Worm (Caenorhabditis elegans) whole organism, young adult: ENCODE results near the gene W03A5.1.

ENCODE experiments used
- B0035.1 ChIP-seq: sonication (generic microtip); optimal IDR thresholded peaks from 2 replicates; lab custom pipeline; 2016; ENCODE audit warnings: missing genetic modification characterization, mild to moderate bottlenecking, missing compliant biosample characterization, missing genotype, missing genetic modification reagents
- C06A6.2 ChIP-seq: fragments of 200-800 bp; sonication (Bioruptor generic); conservative IDR thresholded peaks from 2 replicates; pipeline ENCODE4 v1.3.6; 2022; ENCODE audit warnings: missing genetic modification characterization, missing compliant biosample characterization
- D2030.7 ChIP-seq: fragments of 200-800 bp; sonication (Bioruptor generic); IDR thresholded peaks from 2 replicates; pipeline ENCODE4 v1.3.6; 2022; ENCODE audit warnings: missing genetic modification reagents, missing genetic modification characterization, missing compliant biosample characterization
- F10E7.11 ChIP-seq: sonication (generic microtip); optimal IDR thresholded peaks from 2 replicates; lab custom pipeline; 2017; ENCODE audit warnings: mild to moderate bottlenecking, missing genetic modification characterization, moderate library complexity, missing compliant biosample characterization
- F23B12.7 ChIP-seq: sonication (generic microtip); optimal IDR thresholded peaks from 2 replicates; lab custom pipeline; 2017; ENCODE audit warnings: missing genetic modification characterization, mild to moderate bottlenecking, missing compliant biosample characterization, antibody characterized with exemption, moderate library complexity; ENCODE audit not compliant: insufficient read depth
- F37B4.10 ChIP-seq: fragments of 200-800 bp; sonication (Bioruptor generic); IDR thresholded peaks from 2 replicates; pipeline ENCODE4 v1.3.6; 2022; ENCODE audit warnings: missing genetic modification characterization, missing compliant biosample characterization
- F55B11.4 ChIP-seq: sonication (generic microtip); optimal IDR thresholded peaks from 2 replicates; lab custom pipeline; 2016; ENCODE audit warnings: missing compliant biosample characterization, missing genetic modification characterization, borderline replicate concordance; ENCODE audit not compliant: insufficient read depth
- F57A8.1 ChIP-seq: fragments of 200-800 bp; sonication (Bioruptor generic); optimal IDR thresholded peaks from 2 replicates; lab custom pipeline; 2018; ENCODE audit warnings: mild to moderate bottlenecking, missing genetic modification characterization, moderate library complexity, missing compliant biosample characterization
- K11D2.4 ChIP-seq: fragments of 200-800 bp; sonication (Bioruptor generic); IDR thresholded peaks from 2 replicates; pipeline ENCODE4 v1.3.6; 2022; ENCODE audit warnings: missing genetic modification reagents, missing genetic modification characterization, missing compliant biosample characterization
- T26A5.8 ChIP-seq: sonication (generic microtip); optimal IDR thresholded peaks from 2 replicates; lab custom pipeline; 2016; ENCODE audit warnings: missing genetic modification characterization, missing compliant biosample characterization
- Y56A3A.18 ChIP-seq: fragments of 200-800 bp; sonication (Bioruptor generic); IDR thresholded peaks from 2 replicates; pipeline ENCODE4 v1.3.6; 2022; ENCODE audit warnings: missing genetic modification reagents, missing genetic modification characterization, missing compliant biosample characterization
- aptf-2 ChIP-seq: fragments of 200-800 bp; sonication (Bioruptor generic); conservative IDR thresholded peaks from 2 replicates; pipeline ENCODE4 v1.3.6; 2022; ENCODE audit warnings: missing genetic modification reagents, missing genetic modification characterization, missing compliant biosample characterization
- aptf-3 ChIP-seq: fragments of 200-800 bp; sonication (Bioruptor generic); IDR thresholded peaks from 2 replicates; pipeline ENCODE4 v1.3.6; 2022; ENCODE audit warnings: missing genetic modification characterization, missing compliant biosample characterization
- attf-5 ChIP-seq: fragments of 200-800 bp; sonication (Bioruptor generic); optimal IDR thresholded peaks from 2 replicates; lab custom pipeline; 2018; ENCODE audit warnings: mild to moderate bottlenecking, missing genetic modification characterization, missing compliant biosample characterization
- attf-6 ChIP-seq: fragments of 200-800 bp; sonication (Bioruptor generic); IDR thresholded peaks from 2 replicates; pipeline ENCODE4 v1.3.6; 2022; ENCODE audit warnings: missing genetic modification reagents, missing genetic modification characterization, missing compliant biosample characterization
- bed-1 ChIP-seq: fragments of 200-800 bp; sonication (Bioruptor generic); IDR thresholded peaks from 2 replicates; pipeline ENCODE4 v1.3.6; 2022; ENCODE audit warnings: missing genetic modification reagents, missing genetic modification characterization, missing compliant biosample characterization
- cebp-2 ChIP-seq: fragments of 200-800 bp; sonication (Bioruptor generic); IDR thresholded peaks from 2 replicates; pipeline ENCODE4 v1.3.6; 2022; ENCODE audit warnings: missing genetic modification characterization, missing compliant biosample characterization
- ceh-100 ChIP-seq: fragments of 200-800 bp; sonication (Bioruptor generic); IDR thresholded peaks from 2 replicates; pipeline ENCODE4 v1.3.6; 2022; ENCODE audit warnings: missing genetic modification reagents, missing genetic modification characterization, missing compliant biosample characterization
- ceh-91 ChIP-seq: fragments of 200-800 bp; sonication (Bioruptor generic); IDR thresholded peaks from 2 replicates; pipeline ENCODE4 v1.3.6; 2022; ENCODE audit warnings: missing genetic modification reagents, missing genetic modification characterization, missing compliant biosample characterization
- die-1 ChIP-seq: sonication (generic microtip); optimal IDR thresholded peaks from 2 replicates; lab custom pipeline; 2016; ENCODE audit warnings: missing genotype, mild to moderate bottlenecking, missing genetic modification characterization, missing compliant biosample characterization
- dpl-1 ChIP-seq: fragments of 150-350 bp; optimal IDR thresholded peaks from 2 replicates; lab custom pipeline; 2014; ENCODE audit warnings: missing biosample characterization, missing genetic modification reagents, missing genetic modification characterization
- efl-1 ChIP-seq: fragments of 150-350 bp; optimal IDR thresholded peaks from 2 replicates; lab custom pipeline; 2014; ENCODE audit warnings: missing biosample characterization, missing genetic modification reagents, missing genetic modification characterization
- egl-44 ChIP-seq: fragments of 200-800 bp; sonication (Bioruptor generic); IDR thresholded peaks from 2 replicates; pipeline ENCODE4 v1.3.6; 2022; ENCODE audit warnings: missing genetic modification reagents, missing genetic modification characterization, missing compliant biosample characterization
- ekl-4 ChIP-seq: fragments of 200-800 bp; sonication (Bioruptor generic); IDR thresholded peaks from 2 replicates; pipeline ENCODE4 v1.3.6; 2022; ENCODE audit warnings: missing genetic modification reagents, missing genetic modification characterization, missing compliant biosample characterization
- gei-17 ChIP-seq: fragments of 200-800 bp; sonication (Bioruptor generic); optimal IDR thresholded peaks from 2 replicates; lab custom pipeline; 2018; ENCODE audit warnings: mild to moderate bottlenecking, missing genetic modification characterization, missing compliant biosample characterization
- hlh-26 ChIP-seq: fragments of 200-800 bp; sonication (Bioruptor generic); conservative IDR thresholded peaks from 2 replicates; pipeline ENCODE4 v1.3.6; 2022; ENCODE audit warnings: missing genetic modification reagents, missing genetic modification characterization, missing compliant biosample characterization
- hmg-1.2 ChIP-seq: fragments of 200-800 bp; sonication (Bioruptor generic); IDR thresholded peaks from 2 replicates; pipeline ENCODE4 v1.3.6; 2022; ENCODE audit warnings: missing genetic modification reagents, missing genetic modification characterization, missing compliant biosample characterization
- hsf-1 ChIP-seq: fragments of 200-800 bp; sonication (Bioruptor generic); IDR thresholded peaks from 2 replicates; pipeline ENCODE4 v1.3.6; 2022; ENCODE audit warnings: missing genetic modification reagents, missing genetic modification characterization, missing compliant biosample characterization
- lag-1 ChIP-seq: fragments of 200-800 bp; sonication (Bioruptor generic); IDR thresholded peaks from 2 replicates; pipeline ENCODE4 v1.3.6; 2022; ENCODE audit warnings: missing genetic modification reagents, missing genetic modification characterization, missing compliant biosample characterization
- lin-54 ChIP-seq: fragments of 200-800 bp; sonication (Bioruptor generic); optimal IDR thresholded peaks from 2 replicates; lab custom pipeline; 2018; ENCODE audit warnings: mild to moderate bottlenecking, missing genetic modification characterization, missing compliant biosample characterization
- lir-1 ChIP-seq: fragments of 200-800 bp; sonication (Bioruptor generic); conservative IDR thresholded peaks from 2 replicates; pipeline ENCODE4 v1.3.6; 2022; ENCODE audit warnings: missing genetic modification reagents, missing genetic modification characterization, missing compliant biosample characterization
- lsl-1 ChIP-seq: fragments of 200-800 bp; sonication (Bioruptor generic); optimal IDR thresholded peaks from 2 replicates; lab custom pipeline; 2018; ENCODE audit warnings: mild to moderate bottlenecking, missing genetic modification characterization, moderate library complexity, missing compliant biosample characterization
- madf-3 ChIP-seq: fragments of 200-800 bp; sonication (Bioruptor generic); IDR thresholded peaks from 2 replicates; pipeline ENCODE4 v1.3.6; 2022; ENCODE audit warnings: missing genetic modification reagents, missing genetic modification characterization, missing compliant biosample characterization
- madf-6 ChIP-seq: fragments of 200-800 bp; sonication (Bioruptor generic); IDR thresholded peaks from 2 replicates; pipeline ENCODE4 v1.3.6; 2022; ENCODE audit warnings: missing genetic modification reagents, missing genetic modification characterization, missing compliant biosample characterization
- madf-8 ChIP-seq: fragments of 200-800 bp; sonication (Bioruptor generic); conservative IDR thresholded peaks from 2 replicates; pipeline ENCODE4 v1.3.6; 2022; ENCODE audit warnings: missing genetic modification reagents, missing genetic modification characterization, missing compliant biosample characterization
- mcd-1 ChIP-seq: fragments of 200-800 bp; sonication (Bioruptor generic); IDR thresholded peaks from 2 replicates; pipeline ENCODE4 v1.3.6; 2022; ENCODE audit warnings: missing genetic modification reagents, missing genetic modification characterization, missing compliant biosample characterization
- nfya-2 ChIP-seq: fragments of 200-800 bp; sonication (Bioruptor generic); IDR thresholded peaks from 2 replicates; pipeline ENCODE4 v1.3.6; 2022; ENCODE audit warnings: missing genetic modification reagents, missing genetic modification characterization, missing compliant biosample characterization
- nhr-80 ChIP-seq: sonication (generic microtip); optimal IDR thresholded peaks from 2 replicates; lab custom pipeline; 2016; ENCODE audit warnings: missing genetic modification characterization, missing compliant biosample characterization
- rec-8 ChIP-seq, 2 experiments: sonication (generic microtip); optimal IDR thresholded peaks; 2 replicates each; lab custom pipeline; 2016; ENCODE audit warnings: mild to moderate bottlenecking in 2 of 2, missing genetic modification characterization in 2 of 2, missing genetic modification reagents in 2 of 2, missing genotype in 2 of 2, missing biosample characterization in 1 of 2, missing compliant biosample characterization in 1 of 2, moderate library complexity in 1 of 2
- snpc-1.1 ChIP-seq: sonication (generic microtip); optimal IDR thresholded peaks from 2 replicates; lab custom pipeline; 2017; ENCODE audit warnings: missing genetic modification characterization, mild to moderate bottlenecking, missing compliant biosample characterization, antibody characterized with exemption, moderate library complexity, missing genotype, missing genetic modification reagents; ENCODE audit not compliant: insufficient read depth
- tlf-1 ChIP-seq: fragments of 200-800 bp; sonication (Bioruptor generic); optimal IDR thresholded peaks from 2 replicates; lab custom pipeline; 2018; ENCODE audit warnings: mild to moderate bottlenecking, missing genetic modification characterization, missing compliant biosample characterization
- xnd-1 ChIP-seq: sonication (generic microtip); optimal IDR thresholded peaks from 2 replicates; lab custom pipeline; 2016; ENCODE audit warnings: missing genotype, missing genetic modification reagents, missing genetic modification characterization, missing compliant biosample characterization
- ztf-22 ChIP-seq: fragments of 200-800 bp; sonication (Bioruptor generic); optimal IDR thresholded peaks from 2 replicates; lab custom pipeline; 2018; ENCODE audit warnings: mild to moderate bottlenecking, missing genetic modification characterization, moderate library complexity, missing compliant biosample characterization
- ztf-28 ChIP-seq: fragments of 200-800 bp; sonication (Bioruptor generic); IDR thresholded peaks from 2 replicates; pipeline ENCODE4 v1.3.6; 2022; ENCODE audit warnings: missing genetic modification reagents, missing genetic modification characterization, missing compliant biosample characterization

The W03A5.1 gene

DNA sequence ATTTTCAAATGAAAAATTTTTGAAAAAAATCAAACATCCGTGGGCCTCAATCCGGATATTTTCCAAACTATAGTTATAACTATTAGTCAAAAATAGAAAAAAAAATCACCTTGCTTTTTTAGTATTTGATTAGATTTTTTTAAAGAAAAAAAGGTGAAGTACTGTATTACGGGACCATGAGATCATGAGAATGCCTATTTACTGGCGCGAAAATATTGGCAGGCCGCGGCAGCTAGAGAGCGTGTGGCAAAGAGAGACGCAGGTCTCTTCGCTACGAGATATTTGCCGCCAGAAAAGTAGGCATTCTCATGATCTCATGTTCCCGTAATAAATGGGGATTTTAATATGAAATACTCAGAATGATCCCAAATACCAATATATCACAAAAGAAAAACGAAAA is 2.7 kb upstream of the W03A5.1 start:
- TF ChIP-seq nfya-2 (no peak), hmg-1.2 (GFP tag; lab: Robert Waterston, UW) (peak; percentile 53; the same call in 1 of the 2 replicates), lag-1 (GFP tag; lab: Robert Waterston, UW) (no peak), tlf-1 (GFP tag; lab: Kevin White, UChicago) (no peak)

DNA sequence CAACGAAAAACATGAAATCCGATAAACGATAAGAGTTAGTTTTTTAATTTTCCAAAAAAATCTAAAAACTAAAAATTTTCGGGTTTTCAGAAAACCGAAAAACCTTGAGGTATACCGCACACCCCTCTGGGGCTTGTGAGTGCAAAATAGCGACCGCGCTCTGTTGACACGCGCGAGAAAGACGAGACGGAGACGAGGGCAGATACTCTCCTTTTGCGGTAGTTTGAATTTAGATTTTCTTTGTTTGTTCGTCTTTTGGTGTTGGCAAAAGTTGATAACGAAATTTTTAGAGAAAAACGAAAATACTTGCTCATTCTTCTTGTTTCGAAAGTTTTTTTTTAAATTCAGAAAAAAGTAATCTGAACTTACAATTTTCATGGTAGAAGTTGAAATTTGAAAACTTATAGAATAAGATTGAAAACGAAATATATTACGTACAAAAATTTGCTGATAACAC is 2.0 kb upstream of the W03A5.1 start, which contains the start of the genes W03A5.2 and Y32H12A.8:
Gene W03A5.2 (plus strand): TSS at position 407 of the 457 bp plus-strand sequence.
Gene Y32H12A.8 (minus strand): TSS at position 410 of the 457 bp plus-strand sequence.
- TF ChIP-seq nhr-80 (tag; lab: Kevin White, UChicago), result peak; percentile 4
- no peak for TF ChIP-seq ztf-28 (GFP tag; lab: Robert Waterston, UW)
- peak; percentile 40; the same call in 1 of the 2 replicates for TF ChIP-seq hmg-1.2 (GFP tag; lab: Robert Waterston, UW)
- TF ChIP-seq snpc-1.1 (tag; lab: Kevin White, UChicago), result no peak
- TF ChIP-seq lin-54, result peak; percentile 1
- peak; percentile 15 for TF ChIP-seq F23B12.7 (tag; lab: Kevin White, UChicago)
- TF ChIP-seq attf-5 (GFP tag; lab: Kevin White, UChicago), result peak; percentile 64
- TF ChIP-seq mcd-1 (GFP tag; lab: Robert Waterston, UW), result peak; percentile 54
- peak; percentile 31 for TF ChIP-seq efl-1 (GFP tag; lab: Kevin White, UChicago)

DNA sequence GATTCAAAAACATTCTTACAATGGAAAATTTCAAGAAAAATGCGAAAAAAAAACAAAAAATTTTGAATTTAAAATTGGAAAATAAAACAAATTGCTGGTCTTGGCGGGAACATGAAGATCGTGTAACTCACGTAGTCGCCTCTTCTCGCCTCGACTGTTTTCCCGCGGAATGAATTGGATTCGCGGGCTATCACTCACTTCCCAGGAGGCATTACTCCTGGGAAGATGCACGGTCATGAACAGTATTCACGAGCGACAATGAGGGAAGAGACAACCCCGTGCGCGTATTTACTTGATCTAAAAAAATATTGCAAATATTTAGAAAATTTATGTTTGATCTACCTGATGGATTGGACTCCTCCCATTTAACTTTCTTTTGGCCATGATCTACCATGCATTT is 1.4 kb upstream of the W03A5.1 start:
- TF ChIP-seq F55B11.4 (no peak), ceh-91 (peak; percentile 44; the same call in 1 of the 2 replicates), ceh-100 (GFP tag; lab: Robert Waterston, UW) (no peak), madf-6 (peak; percentile 92), cebp-2 (GFP tag; lab: Robert Waterston, UW) (no peak), dpl-1 (GFP tag; lab: Kevin White, UChicago) (peak; percentile 19), madf-8 (GFP tag; lab: Robert Waterston, UW) (peak; percentile 86), ztf-28 (GFP tag; lab: Robert Waterston, UW) (no peak), die-1 (tag; lab: Kevin White, UChicago) (peak; percentile 7), F10E7.11 (tag; lab: Kevin White, UChicago) (no peak), aptf-2 (peak; percentile 100), nfya-2 (no peak), F57A8.1 (GFP tag; lab: Kevin White, UChicago) (no peak), hsf-1 (0 out of 2 replicates have a peak, but pooled peaks have one; percentile 11), lir-1 (GFP tag; lab: Robert Waterston, UW) (no peak), D2030.7 (GFP tag; lab: Robert Waterston, UW) (peak; percentile 52), mcd-1 (GFP tag; lab: Robert Waterston, UW) (peak; percentile 39; the same call in 1 of the 2 replicates), F23B12.7 (tag; lab: Kevin White, UChicago) (no peak), rec-8 (tag; optimal IDR thresholded peaks at IDR 0.05; lab: Kevin White, UChicago) (no peak), lsl-1 (peak; percentile 40), K11D2.4 (GFP tag; lab: Robert Waterston, UW) (no peak), C06A6.2 (GFP tag; lab: Robert Waterston, UW) (no peak), egl-44 (GFP tag; lab: Robert Waterston, UW) (no peak), T26A5.8 (no peak), aptf-3 (GFP tag; lab: Robert Waterston, UW) (peak; percentile 100), gei-17 (no peak), ztf-22 (no peak), attf-6 (no peak), hlh-26 (GFP tag; lab: Robert Waterston, UW) (no peak), B0035.1 (no peak), F37B4.10 (GFP tag; lab: Robert Waterston, UW) (no peak), bed-1 (no peak), madf-3 (GFP tag; lab: Robert Waterston, UW) (no peak), xnd-1 (tag; lab: Kevin White, UChicago) (peak; percentile 67), ekl-4 (no peak), Y56A3A.18 (no peak)
